Fruit fly (Drosophila melanogaster): Measurements from ENCODE around the gene Hsp83.

Hsp83 gene

dm6 chr3L:3192912-3193311, at the start of gene Hsp83:
Gene Hsp83 (plus strand): TSS chr3L:3192969.
- TF ChIP-seq insv (optimal IDR thresholded peaks at IDR 0.05) = peak; percentile 70
- no peak for TF ChIP-seq Sin3A (optimal IDR thresholded peaks at IDR 0.05)

- TF ChIP-seq Myc (optimal IDR thresholded peaks at IDR 0.05) (no peak), insv (optimal IDR thresholded peaks at IDR 0.05) (no peak), psq (optimal IDR thresholded peaks at IDR 0.05) (no peak), Sin3A (optimal IDR thresholded peaks at IDR 0.05) (no peak), h (optimal IDR thresholded peaks at IDR 0.05) (no peak), ttk (optimal IDR thresholded peaks at IDR 0.05) (no peak)
Measured at dm6 chr3L:3143383-3143962, 49.3 kb upstream of the Hsp83 start, which contains the start of the genes CG11537 and Alg2. Gene CG11537 (minus strand): TSS chr3L:3143457. Gene Alg2 (plus strand): TSS chr3L:3143808.

DNA sequence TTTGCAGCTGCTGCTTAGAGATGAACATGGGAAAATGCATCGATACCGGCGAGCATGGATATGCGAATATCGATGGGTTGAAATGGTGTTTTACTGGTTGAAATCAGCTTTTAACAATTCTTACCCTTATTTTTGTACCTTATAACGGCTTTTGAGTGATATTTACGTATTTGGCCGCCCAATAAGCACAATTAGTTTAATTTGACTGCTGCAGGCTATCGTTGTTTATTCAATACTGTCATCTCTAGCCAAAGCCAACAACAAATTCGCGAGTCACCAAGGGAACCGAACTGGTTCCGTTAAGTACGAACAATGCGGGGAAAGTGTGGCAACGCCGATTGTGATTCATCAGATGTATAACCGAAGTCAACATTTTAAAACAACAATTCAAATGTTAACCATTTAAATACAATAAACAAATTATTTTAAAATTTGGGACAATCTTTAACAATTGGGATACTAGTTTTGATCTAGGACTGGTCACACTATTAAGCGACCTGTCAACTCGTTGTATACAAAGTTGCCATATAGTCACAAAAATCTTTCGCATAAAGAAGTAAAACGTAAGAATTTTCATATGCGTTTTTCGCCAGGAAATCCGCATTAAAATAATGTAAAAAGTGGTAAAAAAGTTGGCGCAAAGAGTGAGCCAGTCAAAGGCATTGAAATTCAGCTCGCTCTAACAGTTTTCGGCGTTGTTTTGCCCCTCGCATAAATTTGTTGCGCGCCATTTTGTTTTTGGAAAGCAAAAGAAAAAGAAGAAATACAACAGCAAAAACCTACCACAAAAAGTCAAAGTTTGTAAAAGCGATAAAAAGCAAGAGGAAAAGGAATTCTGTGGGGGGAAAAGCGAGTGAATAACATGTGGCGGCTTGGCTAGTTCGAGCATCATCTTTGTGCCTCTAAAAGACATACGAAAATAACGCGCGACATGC, 44.4 kb upstream of the Hsp83 start, which contains the start of the genes Usp5 and BtbVII:
Gene Usp5 (minus strand): TSS at position 234 of the 935 bp plus-strand sequence.
Gene BtbVII (plus strand): TSS at position 522 of the 935 bp plus-strand sequence.
- TF ChIP-seq Myc (optimal IDR thresholded peaks at IDR 0.05) = no peak
- TF ChIP-seq psq (optimal IDR thresholded peaks at IDR 0.05) = no peak
- no peak for TF ChIP-seq Sin3A (optimal IDR thresholded peaks at IDR 0.05)
- no peak for TF ChIP-seq ttk (optimal IDR thresholded peaks at IDR 0.05)
- no peak for TF ChIP-seq h (optimal IDR thresholded peaks at IDR 0.05)
- no peak for TF ChIP-seq insv (optimal IDR thresholded peaks at IDR 0.05)

- TF ChIP-seq Sin3A (optimal IDR thresholded peaks at IDR 0.05) = no peak
- no peak for TF ChIP-seq ttk (optimal IDR thresholded peaks at IDR 0.05)
- TF ChIP-seq h (optimal IDR thresholded peaks at IDR 0.05) = no peak
- no peak for TF ChIP-seq insv (optimal IDR thresholded peaks at IDR 0.05)
Measured at dm6 chr3L:3149060-3149872, 43.5 kb upstream of the Hsp83 start.

DNA sequence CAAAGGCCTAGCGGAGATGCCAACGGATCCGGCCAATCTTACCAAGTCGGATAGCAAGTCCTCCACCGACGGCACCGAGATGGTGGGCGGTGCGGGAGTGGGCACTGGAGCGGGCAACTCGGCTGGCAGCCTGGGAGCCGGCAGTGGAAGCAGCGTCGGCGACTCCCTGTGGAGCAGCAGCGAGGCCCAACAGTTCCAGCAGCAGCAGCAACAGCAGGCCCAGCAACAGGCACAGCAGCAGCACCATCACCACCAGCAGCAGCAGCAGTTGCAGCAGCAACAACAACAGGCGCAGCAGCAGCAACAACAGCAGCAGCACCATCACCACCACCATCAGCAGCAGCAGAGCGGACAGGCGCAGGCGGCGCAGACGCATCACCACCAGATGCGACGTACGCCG, 42.4 kb upstream of the Hsp83 start:
- TF ChIP-seq ttk (optimal IDR thresholded peaks at IDR 0.05) = no peak
- no peak for TF ChIP-seq h (optimal IDR thresholded peaks at IDR 0.05)
- TF ChIP-seq insv (optimal IDR thresholded peaks at IDR 0.05) = no peak
- TF ChIP-seq psq (optimal IDR thresholded peaks at IDR 0.05) = no peak
- TF ChIP-seq Myc (optimal IDR thresholded peaks at IDR 0.05) = no peak
- TF ChIP-seq Sin3A (optimal IDR thresholded peaks at IDR 0.05) = no peak

DNA sequence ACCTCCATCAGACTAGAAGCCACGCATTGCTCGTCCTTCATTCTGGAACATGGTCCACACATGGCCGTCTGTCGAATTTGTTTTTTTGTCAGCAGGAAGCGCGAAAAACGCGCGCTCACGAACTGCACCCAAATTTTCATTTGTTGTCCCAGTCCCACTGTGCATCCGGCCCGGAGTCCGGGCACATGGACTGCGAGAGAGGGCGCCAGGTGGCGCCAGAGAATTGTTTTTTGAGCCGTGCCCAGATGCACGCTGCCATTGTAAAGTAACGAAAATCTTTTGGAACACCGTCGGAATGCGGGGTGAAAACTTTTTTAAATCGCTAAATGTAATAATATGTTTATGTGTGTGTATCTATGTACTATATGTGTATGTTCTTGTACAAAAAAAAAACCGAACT, 35.1 kb upstream of the Hsp83 start:
- TF ChIP-seq Myc (optimal IDR thresholded peaks at IDR 0.05) (no peak), h (optimal IDR thresholded peaks at IDR 0.05) (no peak), insv (optimal IDR thresholded peaks at IDR 0.05) (no peak), ttk (optimal IDR thresholded peaks at IDR 0.05) (no peak), Sin3A (optimal IDR thresholded peaks at IDR 0.05) (no peak), psq (optimal IDR thresholded peaks at IDR 0.05) (no peak)

- TF ChIP-seq h (optimal IDR thresholded peaks at IDR 0.05) (peak; percentile 37), insv (optimal IDR thresholded peaks at IDR 0.05) (no peak)
Measured at dm6 chr3L:3159309-3160194, 33.2 kb upstream of the Hsp83 start, which contains the start of the genes ND-30 and CG15812. Gene ND-30 (minus strand): TSS chr3L:3159578. Gene CG15812 (plus strand): TSS chr3L:3159991.

- TF ChIP-seq Myc (optimal IDR thresholded peaks at IDR 0.05) (no peak), psq (optimal IDR thresholded peaks at IDR 0.05) (no peak), ttk (optimal IDR thresholded peaks at IDR 0.05) (no peak), Sin3A (optimal IDR thresholded peaks at IDR 0.05) (no peak), h (optimal IDR thresholded peaks at IDR 0.05) (no peak), insv (optimal IDR thresholded peaks at IDR 0.05) (no peak)
Measured at dm6 chr3L:3161968-3162367, 30.8 kb upstream of the Hsp83 start, which contains the start of gene rasp. Gene rasp (plus strand): TSS chr3L:3162180.

- peak; percentile 95 for TF ChIP-seq ttk (optimal IDR thresholded peaks at IDR 0.05)
- TF ChIP-seq Sin3A (optimal IDR thresholded peaks at IDR 0.05) = no peak
Measured at dm6 chr3L:3162584-3162983, 30.2 kb upstream of the Hsp83 start.

DNA sequence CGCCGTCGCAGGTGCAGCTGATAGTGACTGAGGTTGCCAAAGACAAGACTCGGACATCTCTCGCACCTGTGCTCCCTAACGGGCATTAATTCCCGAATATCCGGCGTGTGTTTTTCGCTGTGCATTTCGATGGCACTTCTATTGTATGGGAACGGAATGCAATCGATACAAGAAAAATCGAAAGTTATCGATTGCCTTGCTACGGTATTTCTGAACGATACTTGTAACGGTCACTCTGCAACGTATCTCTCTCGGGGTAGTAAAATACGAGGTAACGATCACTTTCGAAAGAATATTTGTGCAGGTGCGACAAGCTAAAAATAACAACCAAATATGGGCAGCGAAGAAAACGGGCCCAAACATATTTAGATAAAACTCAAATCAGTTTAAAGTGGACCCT, 27.8 kb upstream of the Hsp83 start, which contains the start of gene CG32280:
Gene CG32280 (plus strand): TSS at position 231 of the 400 bp plus-strand sequence.
- no peak for TF ChIP-seq Sin3A (optimal IDR thresholded peaks at IDR 0.05)
- TF ChIP-seq h (optimal IDR thresholded peaks at IDR 0.05) = no peak
- TF ChIP-seq ttk (optimal IDR thresholded peaks at IDR 0.05) = no peak
- no peak for TF ChIP-seq Myc (optimal IDR thresholded peaks at IDR 0.05)
- no peak for TF ChIP-seq psq (optimal IDR thresholded peaks at IDR 0.05)
- TF ChIP-seq insv (optimal IDR thresholded peaks at IDR 0.05) = no peak

- TF ChIP-seq Sin3A (optimal IDR thresholded peaks at IDR 0.05) (no peak), ttk (optimal IDR thresholded peaks at IDR 0.05) (no peak), psq (optimal IDR thresholded peaks at IDR 0.05) (no peak), Myc (optimal IDR thresholded peaks at IDR 0.05) (no peak), insv (optimal IDR thresholded peaks at IDR 0.05) (no peak), h (optimal IDR thresholded peaks at IDR 0.05) (no peak)
Measured at dm6 chr3L:3165399-3165798, 27.4 kb upstream of the Hsp83 start.
